Worm (Caenorhabditis elegans): ENCODE data around the gene ncs-7.
"Not testable (repeated sequence)": the region's sequence is repeated elsewhere in the genome, so short reads cannot be mapped to it uniquely, and the experiment has no call there.

The ncs-7 gene

DNA sequence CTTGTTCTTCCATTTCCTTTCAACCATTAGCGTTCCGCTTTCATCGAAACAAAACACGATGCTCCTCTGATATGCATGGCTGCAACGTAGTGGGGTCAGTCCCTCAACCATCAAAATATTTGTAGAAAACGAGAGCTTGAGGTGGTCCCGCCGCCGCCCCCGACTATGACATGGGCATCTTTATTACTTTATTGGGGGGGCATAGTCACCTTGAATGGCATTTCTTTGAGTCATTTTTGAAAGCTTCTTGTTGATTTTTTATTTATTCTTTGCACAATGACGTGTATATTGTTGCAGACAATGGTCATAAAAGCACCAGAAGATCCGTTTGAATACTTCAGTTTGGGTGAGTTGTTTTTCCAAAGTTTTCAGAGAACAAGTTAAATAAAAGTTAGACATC, at the start of gene ncs-7:
Gene ncs-7, plus strand, starts transcription at position 301 of the 400 bp plus-strand sequence.
- TF ChIP-seq dao-5 (tag; optimal IDR thresholded peaks at IDR 0.05), result no peak
- no peak for TF ChIP-seq W03F9.2 (tag; optimal IDR thresholded peaks at IDR 0.05)
- TF ChIP-seq him-1 (tag; optimal IDR thresholded peaks at IDR 0.05), result no peak

- TF ChIP-seq dao-5 (tag; optimal IDR thresholded peaks at IDR 0.05) (no peak), W03F9.2 (tag; optimal IDR thresholded peaks at IDR 0.05) (no peak), him-1 (tag; optimal IDR thresholded peaks at IDR 0.05) (no peak)
Measured at ce11 chrX:17567378-17567777, 47.0 kb upstream of the ncs-7 start, which contains the start of gene F39B3.7. F39B3.7 (minus strand) TSS chrX:17567478.

DNA sequence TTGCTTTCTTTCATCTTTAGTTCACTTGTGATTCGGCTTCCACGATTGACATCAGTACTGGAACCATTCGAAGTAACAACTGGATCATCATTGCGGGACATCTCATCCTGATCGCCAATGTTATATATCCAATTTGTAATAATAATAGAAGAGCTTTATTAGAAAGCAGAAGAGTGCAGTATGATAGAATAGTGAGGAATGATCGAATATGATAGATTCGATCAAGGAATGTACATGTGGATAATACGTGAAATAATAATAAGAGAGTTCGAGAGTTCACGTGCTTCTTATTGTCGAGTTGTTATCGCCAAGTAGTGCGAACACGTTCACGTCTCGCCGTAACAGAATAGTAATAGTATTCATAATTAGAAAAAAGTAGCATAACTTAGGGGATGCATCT, 35.3 kb upstream of the ncs-7 start, which contains the start of gene F39B3.3:
Gene F39B3.3, minus strand, starts transcription at position 101 of the 400 bp plus-strand sequence.
- not testable (repeated sequence) for TF ChIP-seq W03F9.2, dao-5, him-1 (tag; optimal IDR thresholded peaks at IDR 0.05)

DNA sequence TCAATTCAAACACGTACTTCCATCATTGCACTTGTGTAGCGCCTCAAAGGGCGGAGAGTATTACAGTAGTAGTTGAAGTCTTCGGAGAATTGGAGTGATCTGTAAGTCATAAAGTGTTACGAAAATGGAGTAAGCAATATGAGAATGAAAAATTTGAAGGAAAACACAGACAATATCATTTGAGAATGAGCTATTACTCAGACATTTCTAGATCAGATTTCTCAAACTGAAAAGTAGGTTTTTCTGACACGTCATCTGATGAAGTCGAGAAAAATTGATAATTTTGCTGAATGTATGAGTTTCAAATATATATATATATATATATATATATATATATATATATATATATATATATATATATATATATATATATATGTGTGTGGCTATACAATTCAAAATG, 34.6 kb upstream of the ncs-7 start, which contains the start of gene frpr-7:
Gene frpr-7, minus strand, starts transcription at position 101 of the 400 bp plus-strand sequence.
- TF ChIP-seq him-1 (tag; optimal IDR thresholded peaks at IDR 0.05), result no peak
- TF ChIP-seq dao-5 (tag; optimal IDR thresholded peaks at IDR 0.05), result no peak
- TF ChIP-seq W03F9.2 (tag; optimal IDR thresholded peaks at IDR 0.05), result no peak

- no peak for TF ChIP-seq dao-5 (tag; optimal IDR thresholded peaks at IDR 0.05)
- no peak for TF ChIP-seq W03F9.2 (tag; optimal IDR thresholded peaks at IDR 0.05)
- TF ChIP-seq him-1 (tag; optimal IDR thresholded peaks at IDR 0.05), result no peak
Measured at ce11 chrX:17598712-17599111, 15.6 kb upstream of the ncs-7 start.

- TF ChIP-seq W03F9.2 (tag; optimal IDR thresholded peaks at IDR 0.05), result no peak
- TF ChIP-seq him-1 (tag; optimal IDR thresholded peaks at IDR 0.05), result no peak
- TF ChIP-seq dao-5 (tag; optimal IDR thresholded peaks at IDR 0.05), result no peak
Measured at ce11 chrX:17600139-17600538, 14.2 kb upstream of the ncs-7 start, which contains the start of gene lec-9. lec-9 (plus strand) TSS chrX:17600487.

DNA sequence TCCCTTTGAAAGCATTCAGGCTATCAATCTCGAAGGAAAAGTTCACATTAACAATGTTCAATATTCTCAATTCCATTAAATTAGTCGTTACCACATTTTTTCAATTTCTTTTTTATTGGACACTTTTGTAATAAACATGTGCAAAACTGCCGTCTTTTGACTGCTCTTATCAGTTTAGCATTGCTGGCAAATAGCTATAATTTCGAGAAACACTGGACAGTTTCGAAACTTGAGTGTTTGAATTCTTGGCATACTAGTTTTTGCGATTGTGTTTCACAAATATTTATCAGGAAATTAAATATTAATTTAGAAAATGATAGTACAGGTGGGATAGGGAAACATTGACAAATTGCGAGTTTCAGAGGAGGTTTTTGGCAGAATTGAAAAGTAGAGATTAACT, 13.0 kb upstream of the ncs-7 start:
- no peak for TF ChIP-seq him-1 (tag; optimal IDR thresholded peaks at IDR 0.05)
- no peak for TF ChIP-seq W03F9.2 (tag; optimal IDR thresholded peaks at IDR 0.05)
- no peak for TF ChIP-seq dao-5 (tag; optimal IDR thresholded peaks at IDR 0.05)

- TF ChIP-seq him-1 (tag; optimal IDR thresholded peaks at IDR 0.05) (no peak), W03F9.2 (tag; optimal IDR thresholded peaks at IDR 0.05) (no peak), dao-5 (tag; optimal IDR thresholded peaks at IDR 0.05) (no peak)
Measured at ce11 chrX:17609948-17610347, 4.4 kb upstream of the ncs-7 start, which contains the start of gene C16H3.3. C16H3.3 (minus strand) TSS chrX:17610048.

- TF ChIP-seq him-1 (tag; optimal IDR thresholded peaks at IDR 0.05) (peak; percentile 13), W03F9.2 (tag; optimal IDR thresholded peaks at IDR 0.05) (peak; percentile 5), dao-5 (tag; optimal IDR thresholded peaks at IDR 0.05) (no peak)
Measured at ce11 chrX:17610406-17610981, 3.9 kb upstream of the ncs-7 start.

DNA sequence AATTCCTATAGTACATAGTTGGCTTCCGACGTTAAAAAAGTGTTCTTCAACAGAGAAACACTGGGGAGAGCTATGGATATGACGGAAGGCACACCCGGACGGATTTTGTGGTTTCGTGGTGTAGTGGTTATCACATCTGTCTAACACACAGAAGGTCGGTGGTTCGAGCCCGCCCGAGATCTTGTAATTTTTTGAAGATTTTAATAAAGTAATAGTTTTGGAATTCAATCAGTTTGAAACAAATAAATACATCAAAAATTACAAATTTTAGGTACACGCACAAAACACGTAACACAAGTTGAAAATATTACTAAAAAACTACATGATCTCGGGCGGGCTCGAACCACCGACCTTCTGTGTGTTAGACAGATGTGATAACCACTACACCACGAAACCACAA, 3.2 kb upstream of the ncs-7 start:
- no peak for TF ChIP-seq him-1 (tag; optimal IDR thresholded peaks at IDR 0.05)
- peak; percentile 32 for TF ChIP-seq dao-5 (tag; optimal IDR thresholded peaks at IDR 0.05)

DNA sequence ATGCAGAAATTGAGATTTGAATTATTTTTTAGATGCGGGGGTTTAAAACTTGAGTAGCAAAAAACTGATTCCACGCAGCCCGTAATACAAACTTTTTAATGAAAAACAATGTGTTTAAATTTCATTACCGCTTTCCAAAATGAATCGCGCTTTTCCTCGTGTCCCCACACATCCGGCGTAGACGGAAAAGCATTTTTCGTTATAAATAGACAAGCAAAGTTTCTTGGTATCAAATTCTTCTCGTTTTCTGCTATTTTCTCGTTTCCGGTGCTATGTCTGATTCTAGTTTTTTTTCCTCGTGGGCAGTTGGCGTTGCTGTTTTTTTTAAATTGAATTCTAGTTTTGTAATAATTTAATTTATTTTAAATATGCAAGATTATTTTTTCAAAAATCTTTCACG, 1.3 kb upstream of the ncs-7 start:
- TF ChIP-seq him-1 (tag; optimal IDR thresholded peaks at IDR 0.05) (no peak), W03F9.2 (tag; optimal IDR thresholded peaks at IDR 0.05) (no peak), dao-5 (tag; optimal IDR thresholded peaks at IDR 0.05) (no peak)

DNA sequence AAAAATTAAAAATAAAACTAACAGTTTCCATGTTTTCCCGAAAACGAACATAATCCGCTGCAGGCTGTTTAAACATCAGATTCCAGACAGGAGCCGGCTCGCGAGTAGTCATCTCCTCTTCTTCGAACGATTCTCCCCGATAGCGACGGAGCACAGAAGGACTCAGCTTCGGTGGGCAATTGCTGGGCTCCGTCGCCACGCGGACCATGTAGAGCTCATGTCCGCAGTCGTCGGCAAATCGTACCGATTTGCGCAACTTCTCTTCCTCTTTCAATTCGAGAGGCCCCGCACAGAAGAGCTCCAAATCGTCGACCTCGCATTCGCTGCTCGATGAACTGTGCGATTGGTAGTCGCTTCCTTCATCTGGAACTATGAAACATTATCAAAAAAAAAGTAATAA, 10.9 kb downstream of the ncs-7 start:
- no peak for TF ChIP-seq W03F9.2 (tag; optimal IDR thresholded peaks at IDR 0.05)

- no peak for TF ChIP-seq dao-5 (tag; optimal IDR thresholded peaks at IDR 0.05)
- no peak for TF ChIP-seq W03F9.2 (tag; optimal IDR thresholded peaks at IDR 0.05)
- TF ChIP-seq him-1 (tag; optimal IDR thresholded peaks at IDR 0.05), result no peak
Measured at ce11 chrX:17625729-17626128, 11.4 kb downstream of the ncs-7 start.

DNA sequence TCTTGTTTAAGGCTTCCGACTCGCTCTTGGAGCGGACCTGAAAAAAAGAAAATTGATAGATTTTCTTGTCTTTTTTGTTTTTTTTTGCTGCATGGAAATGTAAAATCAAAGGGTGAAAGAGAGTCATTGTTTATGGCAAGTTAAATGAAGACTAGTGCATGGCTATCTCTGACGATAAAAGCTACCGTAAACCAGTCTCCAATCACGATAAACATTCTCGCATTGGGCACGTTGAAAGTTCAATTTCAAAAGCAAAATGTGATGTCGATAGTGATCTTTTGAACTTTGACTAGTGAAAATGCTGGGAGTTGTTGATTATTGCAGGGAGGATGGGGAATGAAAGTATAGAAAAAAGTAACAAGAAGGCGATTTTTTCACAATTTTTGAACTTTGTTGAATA, 12.3 kb downstream of the ncs-7 start:
- TF ChIP-seq dao-5 (tag; optimal IDR thresholded peaks at IDR 0.05) (no peak), him-1 (tag; optimal IDR thresholded peaks at IDR 0.05) (no peak), W03F9.2 (tag; optimal IDR thresholded peaks at IDR 0.05) (no peak)

DNA sequence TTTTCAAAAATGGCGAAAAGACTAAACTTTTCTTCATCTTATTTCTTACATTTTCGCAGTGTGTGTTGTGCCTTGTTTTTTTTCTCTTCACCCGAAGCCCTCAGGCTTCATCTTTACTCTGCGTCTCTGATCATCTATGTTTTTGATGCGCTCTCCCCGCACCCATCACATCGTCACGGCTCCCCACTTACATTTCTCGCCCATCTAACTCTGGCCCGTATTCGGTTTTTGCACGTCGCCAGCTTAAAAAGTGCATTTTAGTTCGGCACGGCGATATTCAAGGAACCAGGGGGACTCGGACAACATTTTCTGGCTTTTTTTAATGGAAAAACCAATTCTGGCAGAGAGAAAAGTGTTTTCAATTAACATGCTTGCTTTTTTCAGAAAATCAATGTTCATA, 13.0 kb downstream of the ncs-7 start:
- no peak for TF ChIP-seq him-1 (tag; optimal IDR thresholded peaks at IDR 0.05)
- TF ChIP-seq W03F9.2 (tag; optimal IDR thresholded peaks at IDR 0.05), result no peak
